Fruit fly (Drosophila melanogaster): Measurements from ENCODE around the gene CG10516.

Gene CG10516

dm6 chr3L:15956448-15957010 lies 11.5 kb upstream of the CG10516 start, which contains the start of gene elgi (continued):
- TF ChIP-seq Blimp-1 (GFP tag; optimal IDR thresholded peaks at IDR 0.05) (no peak), CG9817 (tag; optimal IDR thresholded peaks at IDR 0.05) (peak; percentile 57), gt (GFP tag; IDR thresholded peaks at IDR 0.05) (no peak), sc (optimal IDR thresholded peaks at IDR 0.05) (no peak), sc (GFP tag; optimal IDR thresholded peaks at IDR 0.05) (no peak), H2.0 (GFP tag; IDR thresholded peaks at IDR 0.05) (no peak), YL-1 (GFP tag; optimal IDR thresholded peaks at IDR 0.05) (peak; percentile 86), hth (optimal IDR thresholded peaks at IDR 0.05) (no peak), CG1024 (GFP tag; IDR thresholded peaks at IDR 0.05) (peak; percentile 35), CG6254 (GFP tag; optimal IDR thresholded peaks at IDR 0.05) (no peak), CG10366 (GFP tag; IDR thresholded peaks at IDR 0.05) (0 out of 2 replicates have a peak, but pooled peaks have one; percentile 41), CG10321 (GFP tag; IDR thresholded peaks at IDR 0.05) (no peak; the same call in 1 of the 2 replicates), CG3065 (GFP tag; optimal IDR thresholded peaks at IDR 0.05) (no peak), Fer3 (tag; optimal IDR thresholded peaks at IDR 0.05) (peak; percentile 26), CG10147 (GFP tag; optimal IDR thresholded peaks at IDR 0.05) (peak; percentile 33), eyg (GFP tag; optimal IDR thresholded peaks at IDR 0.05) (peak; percentile 27), Xrp1 (GFP tag; IDR thresholded peaks at IDR 0.05) (peak; percentile 65), CG14441 (GFP tag; IDR thresholded peaks at IDR 0.05) (peak; percentile 45; the same call in 1 of the 2 replicates), Ravus (GFP tag; IDR thresholded peaks at IDR 0.05) (no peak), NK7.1 (GFP tag; optimal IDR thresholded peaks at IDR 0.05) (no peak), Ets97D (GFP tag; optimal IDR thresholded peaks at IDR 0.05) (peak; percentile 53), CG6272 (GFP tag; IDR thresholded peaks at IDR 0.05) (no peak), CG6791 (GFP tag; IDR thresholded peaks at IDR 0.05; ENCODE audit: partially characterized antibody) (0 out of 3 replicates have a peak, but pooled peaks have one; percentile 11), sqz (GFP tag; optimal IDR thresholded peaks at IDR 0.05) (peak; percentile 96), CG10431 (GFP tag; optimal IDR thresholded peaks at IDR 0.05) (no peak), Dfd (GFP tag; optimal IDR thresholded peaks at IDR 0.05) (no peak), Mad (GFP tag; optimal IDR thresholded peaks at IDR 0.05) (peak; percentile 9), CrebB (tag; optimal IDR thresholded peaks at IDR 0.05) (peak; percentile 43), emc (GFP tag; optimal IDR thresholded peaks at IDR 0.05) (no peak), ac (GFP tag; optimal IDR thresholded peaks at IDR 0.05) (no peak), oc (tag; optimal IDR thresholded peaks at IDR 0.05) (peak; percentile 59), mam (GFP tag; optimal IDR thresholded peaks at IDR 0.05) (peak; percentile 85), CG18764 (GFP tag; optimal IDR thresholded peaks at IDR 0.05) (peak; percentile 37), D19A (tag; optimal IDR thresholded peaks at IDR 0.05) (no peak), Eip74EF (GFP tag; optimal IDR thresholded peaks at IDR 0.05) (no peak), CG6813 (GFP tag; optimal IDR thresholded peaks at IDR 0.05) (no peak), sob (GFP tag; IDR thresholded peaks at IDR 0.05) (peak; percentile 83), Scr (GFP tag; IDR thresholded peaks at IDR 0.05; ENCODE audit: partially characterized antibody) (peak; percentile 22), stwl (tag; optimal IDR thresholded peaks at IDR 0.05) (peak; percentile 89), gce (GFP tag; IDR thresholded peaks at IDR 0.05) (no peak), Awh (GFP tag; IDR thresholded peaks at IDR 0.05) (no peak), CG1832 (GFP tag; optimal IDR thresholded peaks at IDR 0.05) (no peak), dati (GFP tag; IDR thresholded peaks at IDR 0.05) (no peak), phol (tag; optimal IDR thresholded peaks at IDR 0.05) (peak; percentile 67), CG5953 (GFP tag; IDR thresholded peaks at IDR 0.05) (no peak), bcd (GFP tag; optimal IDR thresholded peaks at IDR 0.05) (peak; percentile 64), CG12104 (GFP tag; optimal IDR thresholded peaks at IDR 0.05) (peak; percentile 29), CG7963 (GFP tag; IDR thresholded peaks at IDR 0.05; ENCODE audit: partially characterized antibody) (no peak), ash1 (GFP tag; optimal IDR thresholded peaks at IDR 0.05) (no peak), nerfin-1 (tag; optimal IDR thresholded peaks at IDR 0.05) (peak; percentile 18), NfI (GFP tag; optimal IDR thresholded peaks at IDR 0.05) (peak; percentile 68)

Measured in whole organism, embryonic.